Worm (Caenorhabditis elegans): ENCODE results near the gene srxa-19.

Gene srxa-19

DNA sequence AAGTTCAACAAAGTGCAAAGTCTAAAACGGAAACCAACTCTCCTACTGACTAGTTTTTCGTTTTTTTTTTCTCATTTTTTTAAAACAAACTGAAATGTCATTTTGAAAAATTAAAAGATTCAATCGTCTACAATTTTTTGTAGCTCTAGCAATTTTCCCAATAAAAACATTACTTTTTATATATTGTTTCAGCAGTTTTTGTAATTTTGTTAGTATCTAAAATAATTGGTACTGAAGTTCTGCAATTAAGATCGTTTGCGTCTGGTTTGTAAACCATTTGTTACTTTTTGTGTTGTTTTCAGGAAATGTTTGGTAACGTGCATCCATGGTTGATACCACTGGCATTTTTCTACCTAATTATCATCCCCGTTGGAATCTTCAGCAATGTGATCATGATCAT lies 36.0 kb upstream of the srxa-19 start, which contains the start of gene srsx-30:
srsx-30 (plus strand) TSS at position 301 of the 400 bp plus-strand sequence.
- TF ChIP-seq tbx-2 (tag; optimal IDR thresholded peaks at IDR 0.05) (no peak), zag-1 (tag; optimal IDR thresholded peaks at IDR 0.05) (no peak), nhr-77 (tag; optimal IDR thresholded peaks at IDR 0.05) (no peak), fos-1 (tag; optimal IDR thresholded peaks at IDR 0.05) (no peak), nhr-11 (tag; optimal IDR thresholded peaks at IDR 0.05) (no peak), ceh-16 (tag; optimal IDR thresholded peaks at IDR 0.05) (no peak), ceh-28 (tag; optimal IDR thresholded peaks at IDR 0.05) (no peak), R02D3.7 (tag; optimal IDR thresholded peaks at IDR 0.05) (no peak), mdl-1 (tag; optimal IDR thresholded peaks at IDR 0.05) (no peak), nhr-237 (tag; optimal IDR thresholded peaks at IDR 0.05) (no peak), ama-1 (optimal IDR thresholded peaks at IDR 0.05) (no peak), snpc-4 (tag; optimal IDR thresholded peaks at IDR 0.05) (no peak), nhr-12 (tag; optimal IDR thresholded peaks at IDR 0.05) (no peak), lin-39 (tag; optimal IDR thresholded peaks at IDR 0.05) (no peak), unc-39 (tag; optimal IDR thresholded peaks at IDR 0.05) (no peak)

DNA sequence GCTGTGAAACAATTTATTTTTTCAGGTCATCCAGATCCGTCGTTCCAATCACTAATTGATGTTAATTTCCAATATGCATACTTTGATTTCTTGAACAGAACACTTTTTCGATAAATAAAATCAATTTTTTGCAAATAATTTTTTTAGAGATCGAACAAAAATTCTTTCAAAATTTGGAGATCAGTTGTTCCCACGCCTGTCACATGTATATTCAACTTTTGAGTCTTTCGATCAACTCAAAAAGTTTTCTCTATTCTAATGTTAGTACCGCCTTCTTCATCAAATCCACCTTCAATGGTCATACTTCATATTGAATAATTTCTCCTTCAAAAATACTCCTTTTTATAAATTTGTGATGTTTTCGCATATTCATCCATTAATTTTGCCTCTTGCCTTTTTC lies 32.1 kb upstream of the srxa-19 start, which contains the start of gene srsx-29:
srsx-29 (plus strand) TSS at position 301 of the 400 bp plus-strand sequence.
- TF ChIP-seq nhr-23 (tag; optimal IDR thresholded peaks at IDR 0.05) (no peak), R02D3.7 (tag; optimal IDR thresholded peaks at IDR 0.05) (no peak), nhr-237 (tag; optimal IDR thresholded peaks at IDR 0.05) (no peak), lsy-12 (tag; optimal IDR thresholded peaks at IDR 0.05) (no peak), elt-2 (tag; optimal IDR thresholded peaks at IDR 0.05) (no peak), nhr-67 (tag; optimal IDR thresholded peaks at IDR 0.05) (no peak), lin-39 (tag; optimal IDR thresholded peaks at IDR 0.05) (no peak), pqm-1 (tag; optimal IDR thresholded peaks at IDR 0.05) (no peak)

DNA sequence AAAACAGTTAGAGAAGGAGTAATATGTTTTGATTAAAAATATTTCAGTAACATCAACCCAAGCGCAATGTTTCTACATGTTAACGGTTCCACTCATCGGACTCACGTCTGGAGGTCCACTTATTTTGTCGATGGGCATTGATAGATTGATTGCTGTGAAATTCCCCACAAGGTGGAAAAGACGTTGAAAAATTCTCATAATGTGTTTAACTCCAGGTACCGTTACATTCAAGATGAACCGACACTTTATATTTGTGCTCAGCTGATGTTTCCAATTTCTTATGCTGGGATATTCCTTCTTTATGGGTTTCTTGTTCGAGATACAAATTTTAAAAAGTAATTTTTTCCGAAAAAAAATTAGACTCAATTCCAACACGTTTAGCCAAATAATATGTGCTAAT lies 30.5 kb upstream of the srxa-19 start:
- no peak for TF ChIP-seq pha-4 (tag; optimal IDR thresholded peaks at IDR 0.05)

DNA sequence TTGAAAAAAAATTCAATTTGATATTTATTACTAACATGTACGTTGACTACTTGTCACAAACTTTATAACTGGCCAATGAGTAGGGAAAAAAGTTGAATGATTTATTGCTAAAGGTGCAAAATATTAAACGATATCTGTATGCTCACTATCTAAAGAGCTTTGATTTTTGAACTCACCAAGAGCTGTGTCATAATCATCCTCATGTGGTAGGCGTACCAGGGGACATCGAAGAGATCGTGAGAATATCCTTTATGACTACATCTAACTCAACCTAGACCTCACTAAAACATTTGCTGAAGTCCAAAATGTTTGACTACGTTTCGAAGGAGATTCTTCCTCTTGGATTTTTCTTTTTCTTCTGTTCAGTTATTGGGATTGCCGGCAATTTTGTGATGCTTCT lies 29.7 kb upstream of the srxa-19 start, which contains the start of gene srsx-28:
srsx-28 (plus strand) TSS at position 301 of the 400 bp plus-strand sequence.
- TF ChIP-seq ceh-82 (tag; optimal IDR thresholded peaks at IDR 0.05) (no peak), skn-1 (tag; optimal IDR thresholded peaks at IDR 0.05) (no peak), pha-4 (tag; optimal IDR thresholded peaks at IDR 0.05) (no peak), ztf-4 (tag; optimal IDR thresholded peaks at IDR 0.05) (no peak), elt-3 (tag; optimal IDR thresholded peaks at IDR 0.05) (no peak), nhr-77 (tag; optimal IDR thresholded peaks at IDR 0.05) (no peak), R02D3.7 (tag; optimal IDR thresholded peaks at IDR 0.05) (no peak), ceh-28 (tag; optimal IDR thresholded peaks at IDR 0.05) (no peak), mml-1 (tag; optimal IDR thresholded peaks at IDR 0.05) (no peak), lin-39 (tag; optimal IDR thresholded peaks at IDR 0.05) (no peak), sea-2 (GFP tag; optimal IDR thresholded peaks at IDR 0.05) (no peak), nhr-23 (tag; optimal IDR thresholded peaks at IDR 0.05) (no peak), nhr-67 (tag; optimal IDR thresholded peaks at IDR 0.05) (no peak)

DNA sequence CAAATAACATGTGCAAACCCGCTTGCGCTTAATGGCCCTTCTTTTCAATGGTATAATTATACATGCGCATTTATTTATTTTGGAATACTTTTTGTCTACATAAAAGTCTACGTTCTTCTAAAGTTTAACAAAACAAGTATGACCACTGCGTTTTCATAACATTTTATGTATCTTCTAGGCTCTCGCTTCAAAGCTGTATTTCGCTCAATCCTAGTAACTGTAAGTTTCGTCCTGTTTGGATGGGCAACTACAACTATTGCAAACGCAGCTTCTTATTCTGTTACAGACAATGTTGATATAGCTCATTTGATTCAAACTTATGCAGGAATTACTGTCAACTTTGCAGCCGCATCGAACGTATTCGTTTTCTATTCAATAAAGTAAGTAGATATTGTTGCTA lies 27.2 kb upstream of the srxa-19 start, which contains the start of gene srsx-27:
srsx-27 (plus strand) TSS at position 301 of the 400 bp plus-strand sequence.
- TF ChIP-seq egl-5 (tag; optimal IDR thresholded peaks at IDR 0.05) (no peak), elt-1 (tag; optimal IDR thresholded peaks at IDR 0.05) (no peak), elt-2 (tag; optimal IDR thresholded peaks at IDR 0.05) (no peak), unc-39 (tag; optimal IDR thresholded peaks at IDR 0.05) (no peak), nhr-11 (tag; optimal IDR thresholded peaks at IDR 0.05) (no peak), ama-1 (optimal IDR thresholded peaks at IDR 0.05) (no peak), lin-15B (tag; optimal IDR thresholded peaks at IDR 0.05) (no peak), fkh-10 (GFP tag; optimal IDR thresholded peaks at IDR 0.05) (no peak), ceh-82 (tag; optimal IDR thresholded peaks at IDR 0.05) (no peak), fkh-2 (tag; optimal IDR thresholded peaks at IDR 0.05) (no peak)

DNA sequence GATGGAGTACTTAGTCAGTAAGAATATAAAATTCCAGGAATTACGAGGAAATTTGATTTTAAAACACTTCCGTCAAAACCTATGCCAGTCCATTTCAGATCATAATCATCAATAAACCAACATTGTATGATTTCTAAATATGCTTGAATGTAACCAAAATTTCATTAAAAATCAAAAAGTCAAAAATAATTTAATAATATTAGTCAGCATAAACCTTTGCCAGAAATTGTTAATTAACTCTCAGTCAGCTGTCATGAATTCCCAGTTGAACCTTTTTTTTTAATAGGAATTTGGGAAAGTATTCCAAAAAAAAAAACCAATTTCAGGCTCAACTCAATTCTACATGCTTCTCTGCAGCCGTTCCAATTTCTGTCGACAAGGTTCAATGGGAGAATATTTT lies 25.8 kb upstream of the srxa-19 start, which contains the start of gene srsx-26:
srsx-26 (plus strand) TSS at position 301 of the 400 bp plus-strand sequence.
- TF ChIP-seq nhr-25 (tag; optimal IDR thresholded peaks at IDR 0.05) = no peak
- TF ChIP-seq unc-39 (tag; optimal IDR thresholded peaks at IDR 0.05) = no peak
- no peak for TF ChIP-seq nhr-237 (tag; optimal IDR thresholded peaks at IDR 0.05)
- TF ChIP-seq ceh-28 (tag; optimal IDR thresholded peaks at IDR 0.05) = no peak

Data from whole organism, L3 larva.